Fruit fly (Drosophila melanogaster) whole organism, embryonic: ENCODE data around the gene Zw.

Source experiments
- CG7271 ChIP-seq: fragments of 200-800 bp; sonication (Bioruptor generic); optimal IDR thresholded peaks from 2 replicates; lab custom pipeline; 2018; ENCODE audit warnings: missing biosample characterization, mild to moderate bottlenecking, missing genetic modification characterization, moderate library complexity
- Mrtf ChIP-seq: fragments of 200-800 bp; sonication (Bioruptor generic); IDR thresholded peaks from 3 replicates; pipeline ENCODE4 v1.3.6; 2022; ENCODE audit warnings: missing biosample characterization, missing genetic modification characterization
- Rx ChIP-seq: fragments of 200-800 bp; sonication (Bioruptor generic); IDR thresholded peaks from 2 replicates; pipeline ENCODE4 v1.3.6; 2022; ENCODE audit warnings: missing biosample characterization, missing genetic modification characterization
- lilli ChIP-seq: fragments of 200-800 bp; sonication (Bioruptor generic); optimal IDR thresholded peaks from 3 replicates; lab custom pipeline; 2016; ENCODE audit warnings: missing biosample characterization, missing genetic modification characterization
- p53 ChIP-seq: fragments of 200-800 bp; sonication (Bioruptor generic); optimal IDR thresholded peaks from 2 replicates; lab custom pipeline; 2016; ENCODE audit warnings: missing biosample characterization, missing genetic modification characterization
- wdn ChIP-seq: fragments of 200-800 bp; sonication (Bioruptor generic); IDR thresholded peaks from 2 replicates; pipeline ENCODE4 v1.3.6; 2022; ENCODE audit warnings: missing biosample characterization, missing genetic modification characterization

- no peak for TF ChIP-seq CG7271
- TF ChIP-seq p53 (GFP tag; lab: Kevin White, UChicago) = no peak
- TF ChIP-seq Mrtf = no peak
- no peak for TF ChIP-seq wdn (GFP tag; lab: Robert Waterston, UW)
- TF ChIP-seq lilli (GFP tag; lab: Kevin White, UChicago) = no peak
- TF ChIP-seq Rx (GFP tag; lab: Robert Waterston, UW) = no peak
Observed at dm6 chrX:19618183-19618740, 48.8 kb upstream of the Zw start, which contains the start of the genes Pstk and Tim9b.
